Fruit fly (Drosophila melanogaster) whole organism, adult: ENCODE data around the gene Drsl5.

Experiments used
- Crg-1 ChIP-seq: fragments of 200-800 bp; sonication (Bioruptor generic); optimal IDR thresholded peaks from 2 replicates; lab custom pipeline; 2016; ENCODE audit warnings: missing biosample characterization, missing genetic modification characterization
- Hr96 ChIP-seq: fragments of 200-800 bp; sonication (Bioruptor generic); optimal IDR thresholded peaks from 2 replicates; lab custom pipeline; 2016; ENCODE audit warnings: missing biosample characterization, missing genetic modification characterization
- cic ChIP-seq: fragments of 200-800 bp; sonication (Bioruptor generic); optimal IDR thresholded peaks from 2 replicates; lab custom pipeline; 2017; ENCODE audit warnings: missing biosample characterization, mild to moderate bottlenecking, missing genetic modification characterization, moderate library complexity
- cnc ChIP-seq, 2 experiments: fragments of >200 bp; optimal IDR thresholded peaks; 2 replicates each; lab custom pipeline; 2017
- kay ChIP-seq: fragments of 200-800 bp; sonication (Bioruptor generic); peaks from one replicate; lab custom pipeline; 2016; ENCODE audit warnings: missing biosample characterization, missing genetic modification characterization, borderline replicate concordance
- ovo ChIP-seq: fragments of 200-800 bp; sonication (Bioruptor generic); optimal IDR thresholded peaks from 2 replicates; lab custom pipeline; 2016; ENCODE audit warnings: missing biosample characterization, missing genetic modification characterization
- pad ChIP-seq: fragments of 200-800 bp; sonication (Bioruptor generic); optimal IDR thresholded peaks from 3 replicates; lab custom pipeline; 2017; ENCODE audit warnings: missing biosample characterization, missing genetic modification characterization, mild to moderate bottlenecking, moderate library complexity, missing genetic modification reagents
- tj ChIP-seq: fragments of 200-800 bp; sonication (Bioruptor generic); optimal IDR thresholded peaks from 3 replicates; lab custom pipeline; 2017; ENCODE audit warnings: missing biosample characterization, mild to moderate bottlenecking, missing genetic modification characterization, moderate library complexity
- toe ChIP-seq: fragments of 200-800 bp; sonication (Bioruptor generic); optimal IDR thresholded peaks from 2 replicates; lab custom pipeline; 2016; ENCODE audit warnings: missing biosample characterization, missing genetic modification characterization

dm6 chr3L:3276930-3277329 lies 39.7 kb upstream of the Drsl5 start:
- TF ChIP-seq cnc (optimal IDR thresholded peaks at IDR 0.05; lab: Kevin White, UChicago) (no peak), Hr96 (GFP tag; lab: Kevin White, UChicago) (no peak), kay (no peak), cic (GFP tag; lab: Kevin White, UChicago) (no peak), Crg-1 (GFP tag; lab: Kevin White, UChicago) (no peak), toe (GFP tag; lab: Kevin White, UChicago) (no peak), pad (GFP tag; lab: Kevin White, UChicago) (no peak), ovo (GFP tag; lab: Kevin White, UChicago) (no peak), tj (no peak)
